Worm (Caenorhabditis elegans): ENCODE measurements around the gene T26C5.5.

- TF ChIP-seq ref-1 (GFP tag; conservative IDR thresholded peaks at IDR 0.05) (no peak), ztf-23 (GFP tag; IDR thresholded peaks at IDR 0.05) (no peak), T22C8.4 (GFP tag; IDR thresholded peaks at IDR 0.05) (no peak), tab-1 (GFP tag; IDR thresholded peaks at IDR 0.05) (no peak)
Measured at ce11 chrII:9236972-9237371, 9.6 kb downstream of the T26C5.5 start.
